Fruit fly (Drosophila melanogaster) whole organism, prepupa: ENCODE results near the gene CG34297.
A peak's percentile ranks its signal among the peaks of the same experiment; 100 is the strongest.

Experiments
- CG10631 ChIP-seq: fragments of 200-800 bp; sonication (Bioruptor generic); optimal IDR thresholded peaks from 2 replicates; lab custom pipeline; 2016; ENCODE audit warnings: missing biosample characterization, missing genetic modification characterization
- CG11294 ChIP-seq: fragments of 200-800 bp; sonication (Bioruptor generic); IDR thresholded peaks from 2 replicates; pipeline ENCODE4 v1.3.6; 2022; ENCODE audit warnings: missing biosample characterization, missing genetic modification characterization
- CG11762 ChIP-seq: fragments of 200-800 bp; sonication (Bioruptor generic); optimal IDR thresholded peaks from 3 replicates; lab custom pipeline; 2016; ENCODE audit warnings: missing biosample characterization, missing genetic modification characterization; ENCODE audit not compliant: insufficient read depth
- CG15336 ChIP-seq: fragments of 200-800 bp; sonication (Bioruptor generic); IDR thresholded peaks from 2 replicates; pipeline ENCODE4 v1.3.6; 2022; ENCODE audit warnings: missing biosample characterization, missing genetic modification characterization
- CG1621 ChIP-seq: fragments of 200-800 bp; sonication (Bioruptor generic); optimal IDR thresholded peaks from 3 replicates; lab custom pipeline; 2018; ENCODE audit warnings: missing biosample characterization, mild to moderate bottlenecking, missing genetic modification characterization
- CG16779 ChIP-seq: fragments of 200-800 bp; sonication (Bioruptor generic); optimal IDR thresholded peaks from 3 replicates; lab custom pipeline; 2017; ENCODE audit warnings: missing biosample characterization, mild to moderate bottlenecking, missing genetic modification characterization
- CG3032 ChIP-seq: fragments of 200-800 bp; optimal IDR thresholded peaks from 2 replicates; lab custom pipeline; 2019; ENCODE audit warnings: missing biosample characterization, mild to moderate bottlenecking, missing genetic modification characterization, moderate library complexity
- CG31627 ChIP-seq: fragments of 200-800 bp; sonication (Bioruptor generic); optimal IDR thresholded peaks from 3 replicates; lab custom pipeline; 2016; ENCODE audit warnings: missing biosample characterization, missing genetic modification characterization
- CG32006 ChIP-seq: fragments of 200-800 bp; sonication (Bioruptor generic); optimal IDR thresholded peaks from 3 replicates; lab custom pipeline; 2017; ENCODE audit warnings: missing biosample characterization, mild to moderate bottlenecking, missing genetic modification characterization
- CG6163 ChIP-seq: fragments of 200-800 bp; sonication (Bioruptor generic); IDR thresholded peaks from 3 replicates; pipeline ENCODE4 v1.3.6; 2022; ENCODE audit warnings: missing biosample characterization, missing genetic modification characterization
- CG6854 ChIP-seq: fragments of 200-800 bp; sonication (Bioruptor generic); optimal IDR thresholded peaks from 2 replicates; lab custom pipeline; 2017; ENCODE audit warnings: missing biosample characterization, mild to moderate bottlenecking, missing genetic modification characterization
- CG7368 ChIP-seq: fragments of 200-800 bp; sonication (Bioruptor generic); optimal IDR thresholded peaks from 3 replicates; lab custom pipeline; 2016; ENCODE audit warnings: missing biosample characterization, missing genetic modification characterization
- CG8119 ChIP-seq: fragments of 200-800 bp; sonication (Bioruptor generic); IDR thresholded peaks from 3 replicates; pipeline ENCODE4 v1.3.6; 2022; ENCODE audit warnings: missing biosample characterization, missing genetic modification characterization
- CG8319 ChIP-seq: fragments of 200-800 bp; sonication (Bioruptor generic); optimal IDR thresholded peaks from 3 replicates; lab custom pipeline; 2016; ENCODE audit warnings: missing biosample characterization, missing genetic modification characterization
- CG8632 ChIP-seq: fragments of 200-800 bp; sonication (Bioruptor generic); optimal IDR thresholded peaks from 3 replicates; lab custom pipeline; 2016; ENCODE audit warnings: missing biosample characterization, missing genetic modification characterization
- CG9139 ChIP-seq: fragments of 200-800 bp; sonication (Bioruptor generic); optimal IDR thresholded peaks from 3 replicates; lab custom pipeline; 2017; ENCODE audit warnings: missing biosample characterization, mild to moderate bottlenecking, missing genetic modification characterization
- Eip75B ChIP-seq: fragments of 200-800 bp; sonication (Bioruptor generic); optimal IDR thresholded peaks from 3 replicates; lab custom pipeline; 2016; ENCODE audit warnings: missing biosample characterization, missing genetic modification characterization
- Eip78C ChIP-seq: fragments of 200-800 bp; sonication (Bioruptor generic); peaks from one replicate; lab custom pipeline; 2016; ENCODE audit warnings: missing biosample characterization, missing genetic modification characterization
- Eip93F ChIP-seq: fragments of 200-800 bp; sonication (Bioruptor generic); optimal IDR thresholded peaks from 2 replicates; lab custom pipeline; 2016; ENCODE audit warnings: missing biosample characterization, mild to moderate bottlenecking, missing genetic modification characterization
- Ets21C ChIP-seq: fragments of 200-800 bp; sonication (Bioruptor generic); optimal IDR thresholded peaks from 3 replicates; lab custom pipeline; 2016; ENCODE audit warnings: missing biosample characterization, missing genetic modification characterization
- Ets96B ChIP-seq: fragments of 200-800 bp; optimal IDR thresholded peaks from 2 replicates; lab custom pipeline; 2019; ENCODE audit warnings: missing biosample characterization, mild to moderate bottlenecking, missing genetic modification characterization, moderate library complexity
- Hr38 ChIP-seq: sonication (Bioruptor generic); optimal IDR thresholded peaks from 2 replicates; lab custom pipeline; 2016; ENCODE audit warnings: missing biosample characterization, missing genetic modification characterization
- Hr39 ChIP-seq: fragments of 200-800 bp; sonication (Bioruptor generic); optimal IDR thresholded peaks from 2 replicates; lab custom pipeline; 2016; ENCODE audit warnings: missing biosample characterization, missing genetic modification characterization
- Hr4 ChIP-seq: fragments of 200-800 bp; sonication (Bioruptor generic); optimal IDR thresholded peaks from 3 replicates; lab custom pipeline; 2016; ENCODE audit warnings: missing biosample characterization, missing genetic modification characterization
- Met ChIP-seq: fragments of 200-800 bp; sonication (Bioruptor generic); optimal IDR thresholded peaks from 3 replicates; lab custom pipeline; 2016; ENCODE audit warnings: missing biosample characterization, missing genetic modification characterization
- OdsH ChIP-seq: fragments of 200-800 bp; sonication (Bioruptor generic); optimal IDR thresholded peaks from 3 replicates; lab custom pipeline; 2016; ENCODE audit warnings: missing biosample characterization, missing genetic modification characterization
- Sox102F ChIP-seq: fragments of 200-800 bp; sonication (Bioruptor generic); optimal IDR thresholded peaks from 2 replicates; lab custom pipeline; 2016; ENCODE audit warnings: missing biosample characterization, mild to moderate bottlenecking, missing genetic modification characterization
- Sox14 ChIP-seq: fragments of 200-800 bp; sonication (Bioruptor generic); optimal IDR thresholded peaks from 3 replicates; lab custom pipeline; 2016; ENCODE audit warnings: missing biosample characterization, missing genetic modification characterization
- Sox15 ChIP-seq: fragments of 200-800 bp; sonication (Bioruptor generic); optimal IDR thresholded peaks from 3 replicates; lab custom pipeline; 2016; ENCODE audit warnings: missing biosample characterization, missing genetic modification characterization
- achi ChIP-seq: fragments of 200-800 bp; sonication (Bioruptor generic); optimal IDR thresholded peaks from 3 replicates; lab custom pipeline; 2016; ENCODE audit warnings: missing biosample characterization, missing genetic modification characterization
- acj6 ChIP-seq: fragments of 200-800 bp; sonication (Bioruptor generic); optimal IDR thresholded peaks from 3 replicates; lab custom pipeline; 2016; ENCODE audit warnings: missing biosample characterization, missing genetic modification characterization
- cyc ChIP-seq: fragments of 200-800 bp; sonication (Bioruptor generic); optimal IDR thresholded peaks from 3 replicates; lab custom pipeline; 2016; ENCODE audit warnings: missing biosample characterization, missing genetic modification characterization
- dac ChIP-seq: fragments of 200-800 bp; sonication (Bioruptor generic); optimal IDR thresholded peaks from 2 replicates; lab custom pipeline; 2017; ENCODE audit warnings: missing biosample characterization, mild to moderate bottlenecking, missing genetic modification characterization
- dsx ChIP-seq: fragments of 200-800 bp; optimal IDR thresholded peaks from 3 replicates; lab custom pipeline; 2019; ENCODE audit warnings: missing biosample characterization, mild to moderate bottlenecking, missing genetic modification characterization, moderate library complexity; ENCODE audit not compliant: poor library complexity, severe bottlenecking
- eg ChIP-seq: fragments of 200-800 bp; sonication (Bioruptor generic); IDR thresholded peaks from 3 replicates; pipeline ENCODE4 v1.3.6; 2022; ENCODE audit warnings: missing biosample characterization, missing genetic modification characterization
- esn ChIP-seq: fragments of 200-800 bp; sonication (Bioruptor generic); optimal IDR thresholded peaks from 2 replicates; lab custom pipeline; 2016; ENCODE audit warnings: missing biosample characterization, mild to moderate bottlenecking, missing genetic modification characterization, moderate library complexity
- fd85E ChIP-seq: fragments of 200-800 bp; sonication (Bioruptor generic); optimal IDR thresholded peaks from 3 replicates; lab custom pipeline; 2016; ENCODE audit warnings: missing biosample characterization, missing genetic modification characterization
- fkh ChIP-seq: fragments of 200-800 bp; sonication (Bioruptor generic); optimal IDR thresholded peaks from 3 replicates; lab custom pipeline; 2017; ENCODE audit warnings: missing biosample characterization, mild to moderate bottlenecking, missing genetic modification characterization, moderate library complexity
- net ChIP-seq: fragments of 200-800 bp; sonication (Bioruptor generic); optimal IDR thresholded peaks from 3 replicates; lab custom pipeline; 2016; ENCODE audit warnings: missing biosample characterization, missing genetic modification characterization
- pdm3 ChIP-seq: fragments of 200-800 bp; sonication (Bioruptor generic); optimal IDR thresholded peaks from 3 replicates; lab custom pipeline; 2016; ENCODE audit warnings: missing biosample characterization, missing genetic modification characterization
- salr ChIP-seq, 2 experiments: fragments of 200-800 bp; sonication (Bioruptor generic); optimal IDR thresholded peaks; 3 replicates each; lab custom pipeline; 2016 to 2018; ENCODE audit warnings: missing biosample characterization in 2 of 2, missing genetic modification characterization in 2 of 2, mild to moderate bottlenecking in 1 of 2
- ss ChIP-seq, 2 experiments: fragments of 200-800 bp; sonication (Bioruptor generic); optimal IDR thresholded peaks; 2 replicates in 1 of 2; 3 replicates in 1 of 2; lab custom pipeline; 2017 to 2018; ENCODE audit warnings: mild to moderate bottlenecking in 2 of 2, missing biosample characterization in 2 of 2, missing genetic modification characterization in 2 of 2, moderate library complexity in 1 of 2
- svp ChIP-seq: fragments of 200-800 bp; sonication (Bioruptor generic); peaks from one replicate; lab custom pipeline; 2016; ENCODE audit warnings: missing biosample characterization, missing genetic modification characterization
- topi ChIP-seq: fragments of 200-800 bp; sonication (Bioruptor generic); optimal IDR thresholded peaks from 3 replicates; lab custom pipeline; 2016; ENCODE audit warnings: missing biosample characterization, missing genetic modification characterization
- vri ChIP-seq: fragments of 200-800 bp; sonication (Bioruptor generic); optimal IDR thresholded peaks from 3 replicates; lab custom pipeline; 2016; ENCODE audit warnings: missing biosample characterization, mild to moderate bottlenecking, missing genetic modification characterization

The CG34297 gene

dm6 chr3R:6741400-6741959, 6.3 kb downstream of the CG34297 start (continued):
- TF ChIP-seq Eip75B (GFP tag; lab: Kevin White, UChicago) (no peak), CG11762 (GFP tag; lab: Kevin White, UChicago) (no peak), vri (GFP tag; lab: Kevin White, UChicago) (no peak), CG3032 (tag; lab: Kevin White, UChicago) (no peak), Hr4 (GFP tag; lab: Kevin White, UChicago) (no peak), svp (GFP tag; lab: Kevin White, UChicago) (peak; percentile 30), Ets21C (GFP tag; lab: Kevin White, UChicago) (no peak)

dm6 chr3R:6735722-6736121, 12.1 kb downstream of the CG34297 start:
- no peak for TF ChIP-seq Met (GFP tag; lab: Kevin White, UChicago)

- TF ChIP-seq ss (GFP tag; optimal IDR thresholded peaks at IDR 0.05; lab: Kevin White, UChicago) (peak in 1 of 2 experiments; percentile 62), topi (GFP tag; lab: Kevin White, UChicago) (no peak)
These were observed 21.7 kb downstream of the CG34297 start for dm6 chr3R:6726119-6726518.

- TF ChIP-seq ss (GFP tag; optimal IDR thresholded peaks at IDR 0.05; lab: Kevin White, UChicago) = no peak
- TF ChIP-seq CG6854 = no peak
- TF ChIP-seq fkh (GFP tag; lab: Kevin White, UChicago) = peak; percentile 37
- TF ChIP-seq Hr38 = no peak
- no peak for TF ChIP-seq fd85E (GFP tag; lab: Kevin White, UChicago)
- TF ChIP-seq dac = no peak
- TF ChIP-seq CG16779 (tag; lab: Kevin White, UChicago) = no peak
- TF ChIP-seq CG10631 (GFP tag; lab: Kevin White, UChicago) = peak; percentile 16
- no peak for TF ChIP-seq Eip75B (GFP tag; lab: Kevin White, UChicago)
- TF ChIP-seq CG32006 (GFP tag; lab: Kevin White, UChicago) = peak; percentile 37
- no peak for TF ChIP-seq Hr39 (GFP tag; lab: Kevin White, UChicago)
- TF ChIP-seq CG9139 (GFP tag; lab: Kevin White, UChicago) = no peak
- TF ChIP-seq CG8319 = no peak
- no peak for TF ChIP-seq cyc (GFP tag; lab: Kevin White, UChicago)
- TF ChIP-seq salr (GFP tag; optimal IDR thresholded peaks at IDR 0.05; lab: Kevin White, UChicago) = no peak
- no peak for TF ChIP-seq CG1621 (tag; lab: Kevin White, UChicago)
- TF ChIP-seq Eip78C = peak; percentile 27
- no peak for TF ChIP-seq CG7368 (GFP tag; lab: Kevin White, UChicago)
- TF ChIP-seq Sox14 = no peak
- TF ChIP-seq CG8119 (GFP tag; lab: Robert Waterston, UW) = no peak
- TF ChIP-seq Eip93F = no peak
- no peak for TF ChIP-seq CG11294 (GFP tag; lab: Robert Waterston, UW)
- no peak for TF ChIP-seq dsx (GFP tag; lab: Kevin White, UChicago)
- no peak for TF ChIP-seq CG31627
- no peak for TF ChIP-seq Sox15 (GFP tag; lab: Kevin White, UChicago)
- TF ChIP-seq eg (GFP tag; lab: Robert Waterston, UW) = no peak
- no peak for TF ChIP-seq Sox102F (GFP tag; lab: Kevin White, UChicago)
- TF ChIP-seq acj6 (GFP tag; lab: Kevin White, UChicago) = no peak
- no peak for TF ChIP-seq CG8632 (GFP tag; lab: Kevin White, UChicago)
- TF ChIP-seq net (GFP tag; lab: Kevin White, UChicago) = no peak
- TF ChIP-seq CG3032 (tag; lab: Kevin White, UChicago) = no peak
- TF ChIP-seq CG15336 (GFP tag; lab: Robert Waterston, UW) = no peak
- no peak for TF ChIP-seq OdsH
- TF ChIP-seq pdm3 (GFP tag; lab: Kevin White, UChicago) = no peak
- peak; percentile 12 for TF ChIP-seq achi
- TF ChIP-seq CG6163 = no peak
- no peak for TF ChIP-seq esn (GFP tag; lab: Kevin White, UChicago)
- no peak for TF ChIP-seq Ets96B (tag; lab: Kevin White, UChicago)
These were observed 24.2 kb downstream of the CG34297 start for dm6 chr3R:6723537-6724171.
